Fruit fly (Drosophila melanogaster): Measurements from ENCODE around the gene pzg.

The pzg gene

dm6 chr3L:21321807-21322503, 36.1 kb downstream of the pzg start (continued):
- peak; percentile 8 for TF ChIP-seq Nf-YB (GFP tag; optimal IDR thresholded peaks at IDR 0.05)
- TF ChIP-seq Bgb (GFP tag; IDR thresholded peaks at IDR 0.05; ENCODE audit: partially characterized antibody) = no peak
- no peak for TF ChIP-seq Nf-YA (GFP tag; IDR thresholded peaks at IDR 0.05)
- no peak for TF ChIP-seq Camta (GFP tag; optimal IDR thresholded peaks at IDR 0.05)
- no peak for TF ChIP-seq CG10462 (GFP tag; optimal IDR thresholded peaks at IDR 0.05)
- TF ChIP-seq CG9932 (GFP tag; IDR thresholded peaks at IDR 0.05) = no peak
- TF ChIP-seq C15 (GFP tag; IDR thresholded peaks at IDR 0.05) = no peak
- no peak for TF ChIP-seq CG13624 (GFP tag; optimal IDR thresholded peaks at IDR 0.05)
- no peak for TF ChIP-seq Spps (tag; optimal IDR thresholded peaks at IDR 0.05)
- TF ChIP-seq fru (optimal IDR thresholded peaks at IDR 0.05) = no peak
- TF ChIP-seq CG14965 (GFP tag; optimal IDR thresholded peaks at IDR 0.05; ENCODE audit: borderline replicate concordance) = no peak
- no peak for TF ChIP-seq exex (tag; optimal IDR thresholded peaks at IDR 0.05)
- no peak for TF ChIP-seq hbn (GFP tag; IDR thresholded peaks at IDR 0.05; ENCODE audit: partially characterized antibody)
- no peak for TF ChIP-seq zf30C (GFP tag; optimal IDR thresholded peaks at IDR 0.05)
- TF ChIP-seq pzg (GFP tag; optimal IDR thresholded peaks at IDR 0.05) = no peak
- no peak for TF ChIP-seq CG1832 (GFP tag; optimal IDR thresholded peaks at IDR 0.05)
- TF ChIP-seq cad (GFP tag; optimal IDR thresholded peaks at IDR 0.05) = no peak
- TF ChIP-seq Mad (GFP tag; optimal IDR thresholded peaks at IDR 0.05) = no peak
- no peak for TF ChIP-seq gsb (GFP tag; IDR thresholded peaks at IDR 0.05)
- TF ChIP-seq scrt (GFP tag; optimal IDR thresholded peaks at IDR 0.05) = no peak
- TF ChIP-seq CG16813 (GFP tag; IDR thresholded peaks at IDR 0.05; ENCODE audit: partially characterized antibody) = no peak
- TF ChIP-seq CG9727 (GFP tag; optimal IDR thresholded peaks at IDR 0.05) = peak; percentile 20
- TF ChIP-seq Hr39 (optimal IDR thresholded peaks at IDR 0.05) = no peak
- TF ChIP-seq Chrac-16 (GFP tag; optimal IDR thresholded peaks at IDR 0.05) = no peak
- no peak for TF ChIP-seq ash1 (GFP tag; optimal IDR thresholded peaks at IDR 0.05)
- TF ChIP-seq ci (GFP tag; IDR thresholded peaks at IDR 0.05) = no peak
- no peak for TF ChIP-seq CG14667 (GFP tag; IDR thresholded peaks at IDR 0.05)
- TF ChIP-seq ssp (GFP tag; IDR thresholded peaks at IDR 0.05) = no peak
- TF ChIP-seq CG10366 (GFP tag; IDR thresholded peaks at IDR 0.05) = no peak
- no peak for TF ChIP-seq tin (GFP tag; optimal IDR thresholded peaks at IDR 0.05)
- no peak for TF ChIP-seq sr (GFP tag; IDR thresholded peaks at IDR 0.05)
- peak; percentile 69 for TF ChIP-seq Meics (GFP tag; optimal IDR thresholded peaks at IDR 0.05)
- TF ChIP-seq CG1603 (tag; optimal IDR thresholded peaks at IDR 0.05) = no peak
- no peak for TF ChIP-seq Dip2 (GFP tag; IDR thresholded peaks at IDR 0.05)
- no peak for TF ChIP-seq pita (GFP tag; optimal IDR thresholded peaks at IDR 0.05)
- peak; percentile 49 for TF ChIP-seq CG7839 (tag; optimal IDR thresholded peaks at IDR 0.05)
- TF ChIP-seq row (GFP tag; IDR thresholded peaks at IDR 0.05) = peak; percentile 48; the same call in 2 of the 3 replicates
- TF ChIP-seq CG15269 (tag; optimal IDR thresholded peaks at IDR 0.05) = peak; percentile 51
- no peak for TF ChIP-seq ATbp (GFP tag; optimal IDR thresholded peaks at IDR 0.05)
- TF ChIP-seq stwl (tag; optimal IDR thresholded peaks at IDR 0.05) = no peak
- TF ChIP-seq CG8478 (optimal IDR thresholded peaks at IDR 0.05) = no peak
- TF ChIP-seq tx (GFP tag; optimal IDR thresholded peaks at IDR 0.05) = no peak
- TF ChIP-seq fu2 (GFP tag; optimal IDR thresholded peaks at IDR 0.05) = peak; percentile 14
- no peak for TF ChIP-seq CG10565 (GFP tag; optimal IDR thresholded peaks at IDR 0.05)
- TF ChIP-seq Dbx (GFP tag; IDR thresholded peaks at IDR 0.05) = no peak
- no peak for TF ChIP-seq luna (GFP tag; optimal IDR thresholded peaks at IDR 0.05)
- TF ChIP-seq sim (GFP tag; IDR thresholded peaks at IDR 0.05) = no peak
- peak; percentile 30 for TF ChIP-seq CG17385 (GFP tag; optimal IDR thresholded peaks at IDR 0.05)
- TF ChIP-seq org-1 (GFP tag; optimal IDR thresholded peaks at IDR 0.05) = peak; percentile 5
- TF ChIP-seq CG8924 (tag; optimal IDR thresholded peaks at IDR 0.05) = peak; percentile 19
- TF ChIP-seq ase (GFP tag; IDR thresholded peaks at IDR 0.05) = 0 out of 3 replicates have a peak, but pooled peaks have one; percentile 27
- peak; percentile 4 for TF ChIP-seq B-H2 (GFP tag; optimal IDR thresholded peaks at IDR 0.05)

All from whole organism, embryonic.